Fruit fly (Drosophila melanogaster) whole organism, embryonic: Measurements from ENCODE around the gene PGAP1.

Source experiments
- Abd-B ChIP-seq: fragments of 200-800 bp; sonication (Bioruptor generic); optimal IDR thresholded peaks from 2 replicates; lab custom pipeline; 2018; ENCODE audit warnings: missing biosample characterization, mild to moderate bottlenecking, missing genetic modification characterization, moderate library complexity
- B-H1 ChIP-seq: fragments of 200-800 bp; sonication (Bioruptor generic); IDR thresholded peaks from 3 replicates; pipeline ENCODE4 v1.3.6; 2022; ENCODE audit warnings: missing biosample characterization, missing genetic modification characterization
- Blimp-1 ChIP-seq: fragments of 200-800 bp; sonication (Bioruptor generic); optimal IDR thresholded peaks from 3 replicates; lab custom pipeline; 2018; ENCODE audit warnings: missing biosample characterization, missing genetic modification characterization, mild to moderate bottlenecking, moderate library complexity, missing genetic modification reagents
- CG11560 ChIP-seq: fragments of 200-800 bp; sonication (Bioruptor generic); IDR thresholded peaks from 3 replicates; pipeline ENCODE4 v1.3.6; 2022; ENCODE audit warnings: missing biosample characterization, missing genetic modification characterization
- CG12071 ChIP-seq: fragments of 200-800 bp; sonication (Bioruptor generic); optimal IDR thresholded peaks from 3 replicates; lab custom pipeline; 2018; ENCODE audit warnings: missing biosample characterization, mild to moderate bottlenecking, missing genetic modification characterization
- CG13123 ChIP-seq: fragments of 200-800 bp; sonication (Bioruptor generic); optimal IDR thresholded peaks from 2 replicates; lab custom pipeline; 2016; ENCODE audit warnings: missing biosample characterization, missing genetic modification characterization
- CG13296 ChIP-seq: fragments of 200-800 bp; sonication (Bioruptor generic); optimal IDR thresholded peaks from 3 replicates; lab custom pipeline; 2018; ENCODE audit warnings: missing biosample characterization, mild to moderate bottlenecking, missing genetic modification characterization
- CG13624 ChIP-seq: fragments of 200-800 bp; sonication (Bioruptor generic); optimal IDR thresholded peaks from 2 replicates; lab custom pipeline; 2016; ENCODE audit warnings: missing biosample characterization, missing genetic modification characterization
- CG14710 ChIP-seq: fragments of 200-800 bp; sonication (Bioruptor generic); optimal IDR thresholded peaks from 3 replicates; lab custom pipeline; 2019; ENCODE audit warnings: missing biosample characterization, mild to moderate bottlenecking, missing genetic modification characterization, moderate library complexity
- CG2120 ChIP-seq: fragments of 200-800 bp; sonication (Bioruptor generic); optimal IDR thresholded peaks from 3 replicates; lab custom pipeline; 2016; ENCODE audit warnings: missing biosample characterization, missing genetic modification characterization
- CG31224 ChIP-seq: fragments of 200-800 bp; sonication (Bioruptor generic); IDR thresholded peaks from 2 replicates; pipeline ENCODE4 v1.3.6; 2022; ENCODE audit warnings: missing biosample characterization, missing genetic modification characterization
- CG32772 ChIP-seq: fragments of 200-800 bp; sonication (Bioruptor generic); IDR thresholded peaks from 2 replicates; pipeline ENCODE4 v1.3.6; 2022; ENCODE audit warnings: missing biosample characterization, missing genetic modification characterization
- CG3726 ChIP-seq: fragments of 200-800 bp; sonication (Bioruptor generic); IDR thresholded peaks from 3 replicates; pipeline ENCODE4, ENCODE4 v1.3.6; 2022; ENCODE audit warnings: missing biosample characterization, missing genetic modification characterization
- CG4730 ChIP-seq: fragments of 200-800 bp; sonication (Bioruptor generic); IDR thresholded peaks from 2 replicates; pipeline ENCODE4 v1.3.6; 2022; ENCODE audit warnings: missing biosample characterization, missing genetic modification characterization
- CG6254 ChIP-seq: fragments of 200-800 bp; sonication (Bioruptor generic); optimal IDR thresholded peaks from 3 replicates; lab custom pipeline; 2017; ENCODE audit warnings: mild to moderate bottlenecking, missing biosample characterization, missing genetic modification reagents, missing genetic modification characterization
- CG6654 ChIP-seq: fragments of 200-800 bp; sonication (Bioruptor generic); optimal IDR thresholded peaks from 2 replicates; lab custom pipeline; 2017; ENCODE audit warnings: missing biosample characterization, mild to moderate bottlenecking, missing genetic modification characterization
- CG7357 ChIP-seq: fragments of 200-800 bp; sonication (Bioruptor generic); IDR thresholded peaks from 3 replicates; pipeline ENCODE4 v1.3.6; 2022; ENCODE audit warnings: missing biosample characterization, missing genetic modification characterization
- CG8478 ChIP-seq: fragments of >200 bp; optimal IDR thresholded peaks from 2 replicates; lab custom pipeline; 2018
- CG9797 ChIP-seq: fragments of 200-800 bp; sonication (Bioruptor generic); optimal IDR thresholded peaks from 3 replicates; lab custom pipeline; 2018; ENCODE audit warnings: missing biosample characterization, mild to moderate bottlenecking, missing genetic modification characterization
- CG9876 ChIP-seq: fragments of 200-800 bp; sonication (Bioruptor generic); optimal IDR thresholded peaks from 2 replicates; lab custom pipeline; 2016; ENCODE audit warnings: missing biosample characterization, missing genetic modification characterization
- Fer3 ChIP-seq: fragments of 200-800 bp; sonication (Bioruptor generic); optimal IDR thresholded peaks from 2 replicates; lab custom pipeline; 2018; ENCODE audit warnings: missing biosample characterization, mild to moderate bottlenecking, missing genetic modification characterization, moderate library complexity
- HLH54F ChIP-seq: fragments of 200-800 bp; sonication (Bioruptor generic); optimal IDR thresholded peaks from 3 replicates; lab custom pipeline; 2016; ENCODE audit warnings: missing biosample characterization, missing genetic modification characterization
- HmgZ ChIP-seq: fragments of 200-800 bp; sonication (Bioruptor generic); optimal IDR thresholded peaks from 2 replicates; lab custom pipeline; 2018; ENCODE audit warnings: missing biosample characterization, mild to moderate bottlenecking, missing genetic modification characterization
- Hr39 ChIP-seq: fragments of >200 bp; optimal IDR thresholded peaks from 2 replicates; lab custom pipeline; 2017
- Hsf ChIP-seq: fragments of 200-800 bp; sonication (Bioruptor generic); optimal IDR thresholded peaks from 3 replicates; lab custom pipeline; 2016; ENCODE audit warnings: missing biosample characterization, missing genetic modification characterization
- Jarid2 ChIP-seq: fragments of 200-800 bp; sonication (Bioruptor generic); optimal IDR thresholded peaks from 3 replicates; lab custom pipeline; 2017; ENCODE audit warnings: mild to moderate bottlenecking, missing biosample characterization, missing genetic modification reagents, missing genetic modification characterization
- Max ChIP-seq: fragments of 200-800 bp; sonication (Bioruptor generic); optimal IDR thresholded peaks from 2 replicates; lab custom pipeline; 2016; ENCODE audit warnings: missing biosample characterization, mild to moderate bottlenecking, missing genetic modification characterization
- Meics ChIP-seq: fragments of 200-800 bp; sonication (Bioruptor generic); optimal IDR thresholded peaks from 2 replicates; lab custom pipeline; 2017; ENCODE audit warnings: missing biosample characterization, mild to moderate bottlenecking, missing genetic modification characterization
- Opbp ChIP-seq: fragments of 200-800 bp; sonication (Bioruptor generic); IDR thresholded peaks from 3 replicates; pipeline ENCODE4 v1.3.6; 2022; ENCODE audit warnings: missing biosample characterization, missing genetic modification characterization; ENCODE audit not compliant: partially characterized antibody
- Ptx1 ChIP-seq: fragments of 200-800 bp; sonication (Bioruptor generic); IDR thresholded peaks from 2 replicates; pipeline ENCODE4 v1.3.6; 2022; ENCODE audit warnings: missing biosample characterization, missing genetic modification characterization
- Ravus ChIP-seq: fragments of 200-800 bp; sonication (Bioruptor generic); IDR thresholded peaks from 2 replicates; pipeline ENCODE4 v1.3.6; 2022; ENCODE audit warnings: missing biosample characterization, missing genetic modification characterization
- Sox102F ChIP-seq: fragments of 200-800 bp; sonication (Bioruptor generic); optimal IDR thresholded peaks from 2 replicates; lab custom pipeline; 2018; ENCODE audit warnings: missing biosample characterization, mild to moderate bottlenecking, missing genetic modification characterization, moderate library complexity
- Spps ChIP-seq: fragments of 200-800 bp; sonication (Bioruptor generic); optimal IDR thresholded peaks from 2 replicates; lab custom pipeline; 2018; ENCODE audit warnings: missing biosample characterization, mild to moderate bottlenecking, missing genetic modification characterization
- Sry-δ ChIP-seq: fragments of 200-800 bp; sonication (Bioruptor generic); optimal IDR thresholded peaks from 2 replicates; lab custom pipeline; 2016; ENCODE audit warnings: missing biosample characterization, missing genetic modification characterization
- Xrp1 ChIP-seq: fragments of 200-800 bp; sonication (Bioruptor generic); IDR thresholded peaks from 2 replicates; pipeline ENCODE4 v1.3.6; 2022; ENCODE audit warnings: missing biosample characterization, missing genetic modification characterization
- amos ChIP-seq: fragments of 200-800 bp; sonication (Bioruptor generic); IDR thresholded peaks from 2 replicates; pipeline ENCODE4 v1.3.6; 2022; ENCODE audit warnings: missing biosample characterization, missing genetic modification characterization; ENCODE audit not compliant: partially characterized antibody
- bigmax ChIP-seq: fragments of 200-800 bp; sonication (Bioruptor generic); optimal IDR thresholded peaks from 2 replicates; lab custom pipeline; 2018; ENCODE audit warnings: missing biosample characterization, mild to moderate bottlenecking, missing genetic modification characterization
- crp ChIP-seq, 2 experiments: fragments of 200-800 bp; sonication (Bioruptor generic); optimal IDR thresholded peaks; 2 replicates in 1 of 2; 3 replicates in 1 of 2; lab custom pipeline; 2017; ENCODE audit warnings: missing biosample characterization in 2 of 2, missing genetic modification characterization in 2 of 2, mild to moderate bottlenecking in 1 of 2, moderate library complexity in 1 of 2
- dimm ChIP-seq: fragments of 200-800 bp; sonication (Bioruptor generic); IDR thresholded peaks from 2 replicates; pipeline ENCODE4 v1.3.6; 2022; ENCODE audit warnings: missing biosample characterization, missing genetic modification characterization
- h ChIP-seq: fragments of >200 bp; optimal IDR thresholded peaks from 2 replicates; lab custom pipeline; 2017
- insv ChIP-seq, 2 experiments: fragments of 200-800 bp; sonication (Bioruptor generic); optimal IDR thresholded peaks; 3 replicates each; lab custom pipeline; 2016 to 2018; ENCODE audit warnings: missing biosample characterization in 2 of 2, missing genetic modification characterization in 2 of 2
- inv ChIP-seq: fragments of 200-800 bp; sonication (Bioruptor generic); IDR thresholded peaks from 2 replicates; pipeline ENCODE4 v1.3.6; 2022; ENCODE audit warnings: missing biosample characterization, missing genetic modification characterization; ENCODE audit not compliant: partially characterized antibody
- schlank ChIP-seq: fragments of 200-800 bp; sonication (Bioruptor generic); optimal IDR thresholded peaks from 2 replicates; lab custom pipeline; 2018; ENCODE audit warnings: missing biosample characterization, mild to moderate bottlenecking, missing genetic modification characterization
- sd ChIP-seq: fragments of 200-800 bp; sonication (Bioruptor generic); optimal IDR thresholded peaks from 3 replicates; lab custom pipeline; 2018; ENCODE audit warnings: missing biosample characterization, mild to moderate bottlenecking, missing genetic modification characterization, moderate library complexity
- sens ChIP-seq: fragments of 200-800 bp; sonication (Bioruptor generic); peaks from one replicate; lab custom pipeline; 2016; ENCODE audit warnings: missing biosample characterization, missing genetic modification characterization
- slou ChIP-seq: fragments of 200-800 bp; sonication (Bioruptor generic); optimal IDR thresholded peaks from 3 replicates; lab custom pipeline; 2016; ENCODE audit warnings: missing biosample characterization, missing genetic modification characterization
- so ChIP-seq: fragments of 200-800 bp; sonication (Bioruptor generic); IDR thresholded peaks from 3 replicates; pipeline ENCODE4 v1.3.6; 2022; ENCODE audit warnings: missing biosample characterization, missing genetic modification characterization
- ttk ChIP-seq: fragments of 200-800 bp; sonication (Bioruptor generic); IDR thresholded peaks from 2 replicates; pipeline ENCODE4 v2.1.2; 2022; ENCODE audit warnings: missing biosample characterization, missing genetic modification characterization
- unc-4 ChIP-seq: fragments of 200-800 bp; sonication (Bioruptor generic); IDR thresholded peaks from 2 replicates; pipeline ENCODE4 v1.3.6; 2022; ENCODE audit warnings: missing biosample characterization, missing genetic modification characterization; ENCODE audit not compliant: partially characterized antibody
- zen2 ChIP-seq: fragments of 200-800 bp; sonication (Bioruptor generic); IDR thresholded peaks from 3 replicates; pipeline ENCODE4 v1.3.6; 2022; ENCODE audit warnings: missing biosample characterization, missing genetic modification characterization; ENCODE audit not compliant: partially characterized antibody
- zfh2 ChIP-seq: fragments of 200-800 bp; sonication (Bioruptor generic); optimal IDR thresholded peaks from 2 replicates; lab custom pipeline; 2016; ENCODE audit warnings: missing biosample characterization, missing genetic modification characterization

Gene PGAP1

DNA sequence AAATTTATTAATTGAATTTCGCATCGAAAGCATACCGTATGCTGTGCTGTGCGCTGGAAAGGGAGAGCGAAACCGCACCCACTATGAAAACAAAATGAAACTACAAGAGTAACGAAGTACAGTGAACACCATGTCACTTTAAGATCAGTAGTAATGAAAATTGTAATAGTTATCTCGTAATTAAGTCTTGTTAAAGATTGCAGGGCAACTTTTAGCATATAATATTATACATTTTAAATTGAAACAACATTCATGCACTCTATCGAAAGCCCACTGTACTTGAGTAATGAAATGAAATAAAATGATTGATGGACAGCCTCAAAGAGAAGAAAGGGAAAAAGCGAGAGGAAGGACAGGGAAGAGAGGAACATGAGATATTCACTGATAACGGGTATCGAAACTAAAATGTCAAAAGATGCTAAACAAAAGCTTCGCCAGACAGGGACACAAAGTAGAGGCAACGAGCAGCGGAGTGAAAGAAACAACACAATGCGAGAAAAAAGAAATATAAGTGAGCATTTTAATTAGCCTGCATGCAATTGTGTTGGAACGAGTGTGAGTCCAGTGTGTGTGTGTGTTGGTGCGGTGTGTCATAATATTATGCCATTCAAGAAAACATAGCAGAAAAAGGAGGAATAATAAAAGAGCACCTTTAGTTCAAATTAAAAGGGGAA is 46.1 kb upstream of the PGAP1 start (continued):
- TF ChIP-seq Max: peak; percentile 27
- TF ChIP-seq crp (GFP tag; optimal IDR thresholded peaks at IDR 0.05; lab: Kevin White, UChicago): no peak
- TF ChIP-seq CG4730 (GFP tag; lab: Robert Waterston, UW): peak; percentile 66
- peak; percentile 49 for TF ChIP-seq CG13624 (GFP tag; lab: Kevin White, UChicago)
- peak; percentile 78 for TF ChIP-seq ttk (GFP tag; lab: Robert Waterston, UW)
- TF ChIP-seq zfh2 (GFP tag; lab: Kevin White, UChicago): peak; percentile 34
- peak; percentile 83 for TF ChIP-seq Xrp1 (GFP tag; lab: Robert Waterston, UW)
- no peak for TF ChIP-seq Opbp (GFP tag; lab: Robert Waterston, UW)
- peak; percentile 15 for TF ChIP-seq CG6254 (GFP tag; lab: Kevin White, UChicago)
- no peak for TF ChIP-seq inv
- TF ChIP-seq CG13296: peak; percentile 40
- TF ChIP-seq CG6654 (GFP tag; lab: Kevin White, UChicago): no peak
- TF ChIP-seq CG31224 (GFP tag; lab: Robert Waterston, UW): no peak
- TF ChIP-seq dimm (GFP tag; lab: Robert Waterston, UW): peak; percentile 72
- no peak for TF ChIP-seq CG9876 (GFP tag; lab: Kevin White, UChicago)
- TF ChIP-seq zen2: no peak
- TF ChIP-seq CG2120 (GFP tag; lab: Kevin White, UChicago): peak; percentile 88
- TF ChIP-seq CG32772 (GFP tag; lab: Robert Waterston, UW): peak; percentile 72
- TF ChIP-seq B-H1 (GFP tag; lab: Robert Waterston, UW): peak; percentile 70
- no peak for TF ChIP-seq Sry-δ (GFP tag; lab: Kevin White, UChicago)
- TF ChIP-seq CG14710: peak; percentile 22
- peak; percentile 61 for TF ChIP-seq schlank (tag; lab: Kevin White, UChicago)
- peak; percentile 30 for TF ChIP-seq Ravus
- TF ChIP-seq amos (GFP tag; lab: Robert Waterston, UW): no peak
- TF ChIP-seq Jarid2 (GFP tag; lab: Kevin White, UChicago): no peak
- TF ChIP-seq sens: peak; percentile 96
- no peak for TF ChIP-seq Spps
- TF ChIP-seq CG11560: 0 out of 3 replicates have a peak, but pooled peaks have one; percentile 43
- peak; percentile 41 for TF ChIP-seq sd (tag; lab: Kevin White, UChicago)
- TF ChIP-seq Hsf (GFP tag; lab: Kevin White, UChicago): peak; percentile 79
- peak; percentile 81 for TF ChIP-seq Ptx1 (GFP tag; lab: Robert Waterston, UW)
- TF ChIP-seq HmgZ (tag; lab: Kevin White, UChicago): peak; percentile 65
- TF ChIP-seq Blimp-1 (GFP tag; lab: Kevin White, UChicago): peak; percentile 67
- TF ChIP-seq HLH54F (GFP tag; lab: Kevin White, UChicago): peak; percentile 40
- peak; percentile 56 for TF ChIP-seq Meics (GFP tag; lab: Kevin White, UChicago)
- TF ChIP-seq so (GFP tag; lab: Robert Waterston, UW): peak; percentile 80
- no peak for TF ChIP-seq h (lab: Kevin White, UChicago)
- 0 out of 3 replicates have a peak, but pooled peaks have one; percentile 44 for TF ChIP-seq CG3726
- peak; percentile 88 for TF ChIP-seq Sox102F
- TF ChIP-seq CG8478 (lab: Kevin White, UChicago): no peak
- TF ChIP-seq Abd-B (GFP tag; lab: Kevin White, UChicago): peak; percentile 75
- no peak for TF ChIP-seq insv (GFP tag; optimal IDR thresholded peaks at IDR 0.05; lab: Kevin White, UChicago)
- TF ChIP-seq CG9797: no peak
- TF ChIP-seq Hr39: no peak
- TF ChIP-seq unc-4: no peak
- TF ChIP-seq bigmax (GFP tag; lab: Kevin White, UChicago): no peak
- TF ChIP-seq Fer3 (tag; lab: Kevin White, UChicago): peak; percentile 74
- peak; percentile 61; the same call in 1 of the 3 replicates for TF ChIP-seq CG7357
- peak; percentile 43 for TF ChIP-seq CG12071 (GFP tag; lab: Kevin White, UChicago)
- peak; percentile 14 for TF ChIP-seq CG13123 (GFP tag; lab: Kevin White, UChicago)
- TF ChIP-seq slou (GFP tag; lab: Kevin White, UChicago): no peak
